Fruit fly (Drosophila melanogaster): ENCODE measurements around the gene Lar.
A peak's percentile ranks its signal among the peaks of the same experiment; 100 is the strongest.

Gene Lar

DNA sequence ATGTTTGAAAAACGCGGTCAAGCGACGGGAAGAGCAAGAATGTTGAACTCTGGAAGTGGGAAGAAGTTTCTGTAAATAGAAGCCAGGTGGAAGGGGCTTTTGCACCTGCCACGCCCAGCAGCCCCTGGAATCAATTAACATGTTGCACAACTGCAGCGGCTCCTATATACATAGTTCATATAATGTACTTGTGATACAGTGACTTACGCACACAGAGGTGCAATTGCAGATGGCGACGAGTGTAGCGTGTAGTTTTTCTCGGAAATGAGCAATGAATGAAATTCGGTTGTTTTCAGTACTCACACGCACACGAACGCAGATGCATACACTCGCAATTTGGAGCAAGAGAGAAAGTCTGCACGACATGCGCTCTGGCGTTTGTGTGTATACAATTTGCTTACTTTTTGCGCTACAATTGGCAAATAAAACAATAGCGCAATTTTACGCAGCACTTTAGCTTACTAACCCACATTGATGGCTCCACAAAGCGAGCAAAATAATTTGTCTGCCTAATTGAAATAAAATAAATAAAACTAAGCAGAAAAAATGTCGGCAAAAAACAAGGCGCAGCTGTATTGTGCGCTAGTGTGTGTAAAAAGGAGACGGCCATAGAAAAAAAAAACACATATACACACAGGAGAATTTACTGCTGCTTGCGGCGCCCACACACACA, 10.0 kb upstream of the Lar start (continued):
- TF ChIP-seq zf30C (GFP tag; optimal IDR thresholded peaks at IDR 0.05), result no peak
- TF ChIP-seq crc (GFP tag; optimal IDR thresholded peaks at IDR 0.05), result no peak
- TF ChIP-seq amos (GFP tag; IDR thresholded peaks at IDR 0.05; ENCODE audit: partially characterized antibody), result no peak
- no peak for TF ChIP-seq CG14965 (GFP tag; optimal IDR thresholded peaks at IDR 0.05; ENCODE audit: borderline replicate concordance)
- peak; percentile 99 for TF ChIP-seq sqz (GFP tag; optimal IDR thresholded peaks at IDR 0.05)
- no peak for TF ChIP-seq CG11504 (tag; optimal IDR thresholded peaks at IDR 0.05)
- no peak for TF ChIP-seq Gsc (GFP tag; IDR thresholded peaks at IDR 0.05)
- no peak for TF ChIP-seq bbx (GFP tag; IDR thresholded peaks at IDR 0.05; ENCODE audit: partially characterized antibody)
- TF ChIP-seq CG2678 (tag; optimal IDR thresholded peaks at IDR 0.05), result no peak
- TF ChIP-seq CG4282 (GFP tag; optimal IDR thresholded peaks at IDR 0.05), result peak; percentile 2
- TF ChIP-seq CG10431 (GFP tag; optimal IDR thresholded peaks at IDR 0.05), result no peak
- peak; percentile 5 for TF ChIP-seq Blimp-1 (GFP tag; optimal IDR thresholded peaks at IDR 0.05)
- no peak for TF ChIP-seq salm (tag; optimal IDR thresholded peaks at IDR 0.05)
- TF ChIP-seq CG10274 (GFP tag; optimal IDR thresholded peaks at IDR 0.05), result peak; percentile 13
- TF ChIP-seq CG30403 (GFP tag; optimal IDR thresholded peaks at IDR 0.05), result no peak
- TF ChIP-seq Max (GFP tag; optimal IDR thresholded peaks at IDR 0.05), result no peak
- TF ChIP-seq CG2202 (tag; optimal IDR thresholded peaks at IDR 0.05), result no peak
- no peak for TF ChIP-seq onecut (GFP tag; IDR thresholded peaks at IDR 0.05)
- no peak for TF ChIP-seq h (optimal IDR thresholded peaks at IDR 0.05)
- no peak for TF ChIP-seq jigr1 (GFP tag; IDR thresholded peaks at IDR 0.05)
- no peak for TF ChIP-seq pzg (GFP tag; optimal IDR thresholded peaks at IDR 0.05)
- TF ChIP-seq CG14667 (GFP tag; IDR thresholded peaks at IDR 0.05), result no peak
- no peak for TF ChIP-seq caup (GFP tag; optimal IDR thresholded peaks at IDR 0.05; ENCODE audit: severe bottlenecking)
- peak; percentile 62 for TF ChIP-seq phol (tag; optimal IDR thresholded peaks at IDR 0.05)
- no peak for TF ChIP-seq CG10267 (tag; optimal IDR thresholded peaks at IDR 0.05)
- no peak for TF ChIP-seq Eip74EF (GFP tag; optimal IDR thresholded peaks at IDR 0.05)
- no peak for TF ChIP-seq Oli (tag; optimal IDR thresholded peaks at IDR 0.05)
- TF ChIP-seq CG6791 (GFP tag; IDR thresholded peaks at IDR 0.05; ENCODE audit: partially characterized antibody), result no peak
- TF ChIP-seq Xrp1 (GFP tag; IDR thresholded peaks at IDR 0.05), result no peak; the same call in 1 of the 2 replicates
- TF ChIP-seq CG8089 (GFP tag; optimal IDR thresholded peaks at IDR 0.05), result no peak
- TF ChIP-seq B-H2 (GFP tag; optimal IDR thresholded peaks at IDR 0.05), result no peak
- TF ChIP-seq CG4707 (GFP tag; optimal IDR thresholded peaks at IDR 0.05), result no peak
- TF ChIP-seq CG17912 (GFP tag; optimal IDR thresholded peaks at IDR 0.05), result no peak
- TF ChIP-seq CG33213 (GFP tag; optimal IDR thresholded peaks at IDR 0.05), result no peak
- TF ChIP-seq vfl (GFP tag; optimal IDR thresholded peaks at IDR 0.05), result no peak
- no peak for TF ChIP-seq Dip2 (GFP tag; IDR thresholded peaks at IDR 0.05)
- TF ChIP-seq kay (GFP tag; optimal IDR thresholded peaks at IDR 0.05), result no peak
- peak; percentile 3 for TF ChIP-seq btn (GFP tag; optimal IDR thresholded peaks at IDR 0.05)
- no peak for TF ChIP-seq ftz-f1 (GFP tag; optimal IDR thresholded peaks at IDR 0.05)
- no peak for TF ChIP-seq Abd-B (GFP tag; optimal IDR thresholded peaks at IDR 0.05)
- TF ChIP-seq CG9876 (GFP tag; optimal IDR thresholded peaks at IDR 0.05), result no peak
- TF ChIP-seq Dref (GFP tag; IDR thresholded peaks at IDR 0.05), result no peak
- TF ChIP-seq slbo (GFP tag; IDR thresholded peaks at IDR 0.05), result no peak
- no peak for TF ChIP-seq CG15269 (tag; optimal IDR thresholded peaks at IDR 0.05)
- TF ChIP-seq bab2 (GFP tag; optimal IDR thresholded peaks at IDR 0.05), result no peak
- no peak for TF ChIP-seq tx (GFP tag; optimal IDR thresholded peaks at IDR 0.05)
- no peak for TF ChIP-seq bigmax (GFP tag; optimal IDR thresholded peaks at IDR 0.05)
- TF ChIP-seq sd (tag; optimal IDR thresholded peaks at IDR 0.05), result no peak
- TF ChIP-seq chinmo (GFP tag; IDR thresholded peaks at IDR 0.05; ENCODE audit: partially characterized antibody), result no peak
- no peak for TF ChIP-seq Fer1 (GFP tag; optimal IDR thresholded peaks at IDR 0.05)

All from whole organism, embryonic.